Fruit fly (Drosophila melanogaster) whole organism, embryonic: Measurements from ENCODE around the gene fend.
A peak's percentile ranks its signal among the peaks of the same experiment; 100 is the strongest.

Source experiments
- Asciz ChIP-seq: fragments of 200-800 bp; sonication (Bioruptor generic); optimal IDR thresholded peaks from 2 replicates; lab custom pipeline; 2017; ENCODE audit warnings: missing biosample characterization, mild to moderate bottlenecking, missing genetic modification characterization, missing genetic modification reagents
- Atf6 ChIP-seq: fragments of 200-800 bp; sonication (Bioruptor generic); IDR thresholded peaks from 2 replicates; pipeline ENCODE4 v1.3.6; 2022; ENCODE audit warnings: missing biosample characterization, missing genetic modification characterization
- CG10321 ChIP-seq: fragments of 200-800 bp; sonication (Bioruptor generic); IDR thresholded peaks from 2 replicates; pipeline ENCODE4 v1.3.6; 2022; ENCODE audit warnings: missing biosample characterization, missing genetic modification characterization
- CG10543 ChIP-seq: fragments of 200-800 bp; sonication (Bioruptor generic); optimal IDR thresholded peaks from 3 replicates; lab custom pipeline; 2017; ENCODE audit warnings: missing biosample characterization, mild to moderate bottlenecking, missing genetic modification characterization, moderate library complexity
- CG10959 ChIP-seq: fragments of 200-800 bp; sonication (Bioruptor generic); IDR thresholded peaks from 2 replicates; pipeline ENCODE4 v1.3.6; 2022; ENCODE audit warnings: missing biosample characterization, missing genetic modification characterization
- CG10979 ChIP-seq: fragments of 200-800 bp; sonication (Bioruptor generic); optimal IDR thresholded peaks from 2 replicates; lab custom pipeline; 2018; ENCODE audit warnings: missing biosample characterization, mild to moderate bottlenecking, missing genetic modification characterization, moderate library complexity
- CG13123 ChIP-seq: fragments of 200-800 bp; sonication (Bioruptor generic); optimal IDR thresholded peaks from 2 replicates; lab custom pipeline; 2016; ENCODE audit warnings: missing biosample characterization, missing genetic modification characterization
- CG14710 ChIP-seq: fragments of 200-800 bp; sonication (Bioruptor generic); optimal IDR thresholded peaks from 3 replicates; lab custom pipeline; 2019; ENCODE audit warnings: missing biosample characterization, mild to moderate bottlenecking, missing genetic modification characterization, moderate library complexity
- CG17612 ChIP-seq: fragments of 200-800 bp; sonication (Bioruptor generic); IDR thresholded peaks from 2 replicates; pipeline ENCODE4 v1.3.6; 2022; ENCODE audit warnings: missing biosample characterization, missing genetic modification characterization
- CG2199 ChIP-seq: fragments of 200-800 bp; sonication (Bioruptor generic); IDR thresholded peaks from 3 replicates; pipeline ENCODE4 v1.3.6; 2022; ENCODE audit warnings: missing biosample characterization, missing genetic modification characterization
- CG32532 ChIP-seq: fragments of 200-800 bp; sonication (Bioruptor generic); IDR thresholded peaks from 2 replicates; pipeline ENCODE4 v1.3.6; 2022; ENCODE audit warnings: missing biosample characterization, missing genetic modification characterization
- CG3847 ChIP-seq: fragments of 200-800 bp; sonication (Bioruptor generic); IDR thresholded peaks from 2 replicates; pipeline ENCODE4 v1.3.6; 2022; ENCODE audit warnings: missing biosample characterization, missing genetic modification characterization
- CG4360 ChIP-seq: fragments of 200-800 bp; sonication (Bioruptor generic); IDR thresholded peaks from 2 replicates; pipeline ENCODE4 v1.3.6; 2022; ENCODE audit warnings: missing biosample characterization, missing genetic modification characterization
- CG4617 ChIP-seq: fragments of 200-800 bp; sonication (Bioruptor generic); optimal IDR thresholded peaks from 3 replicates; lab custom pipeline; 2016; ENCODE audit warnings: missing biosample characterization, missing genetic modification characterization, borderline replicate concordance
- CG4730 ChIP-seq: fragments of 200-800 bp; sonication (Bioruptor generic); IDR thresholded peaks from 2 replicates; pipeline ENCODE4 v1.3.6; 2022; ENCODE audit warnings: missing biosample characterization, missing genetic modification characterization
- CG6175 ChIP-seq: fragments of 200-800 bp; sonication (Bioruptor generic); IDR thresholded peaks from 3 replicates; pipeline ENCODE4 v1.3.6; 2022; ENCODE audit warnings: missing biosample characterization, missing genetic modification characterization
- CG8388 ChIP-seq: fragments of 200-800 bp; sonication (Bioruptor generic); optimal IDR thresholded peaks from 2 replicates; lab custom pipeline; 2019; ENCODE audit warnings: missing biosample characterization, mild to moderate bottlenecking, missing genetic modification characterization, moderate library complexity
- CG8478 ChIP-seq: fragments of >200 bp; optimal IDR thresholded peaks from 2 replicates; lab custom pipeline; 2018
- CoRest ChIP-seq: fragments of 200-800 bp; sonication (Bioruptor generic); optimal IDR thresholded peaks from 3 replicates; lab custom pipeline; 2018; ENCODE audit warnings: missing biosample characterization, mild to moderate bottlenecking, missing genetic modification characterization, moderate library complexity
- Dll ChIP-seq: fragments of 200-800 bp; sonication (Bioruptor generic); IDR thresholded peaks from 4 replicates; pipeline ENCODE4 v1.3.6; 2022; ENCODE audit warnings: missing biosample characterization, missing genetic modification characterization; ENCODE audit not compliant: partially characterized antibody
- E2f2 ChIP-seq: fragments of 200-800 bp; sonication (Bioruptor generic); IDR thresholded peaks from 2 replicates; pipeline ENCODE4 v1.3.6; 2022; ENCODE audit warnings: missing biosample characterization, missing genetic modification characterization
- HHEX ChIP-seq: fragments of 200-800 bp; sonication (Bioruptor generic); optimal IDR thresholded peaks from 3 replicates; lab custom pipeline; 2017; ENCODE audit warnings: missing biosample characterization, mild to moderate bottlenecking, missing genetic modification characterization, missing genetic modification reagents
- MBD-R2 ChIP-seq: fragments of 200-800 bp; sonication (Bioruptor generic); IDR thresholded peaks from 2 replicates; pipeline ENCODE4 v1.3.6; 2022; ENCODE audit warnings: missing biosample characterization, missing genetic modification characterization
- Mrtf ChIP-seq: fragments of 200-800 bp; sonication (Bioruptor generic); IDR thresholded peaks from 3 replicates; pipeline ENCODE4 v1.3.6; 2022; ENCODE audit warnings: missing biosample characterization, missing genetic modification characterization
- NC2β ChIP-seq: fragments of 200-800 bp; sonication (Bioruptor generic); optimal IDR thresholded peaks from 2 replicates; lab custom pipeline; 2016; ENCODE audit warnings: missing biosample characterization, missing genetic modification characterization
- Opbp ChIP-seq: fragments of 200-800 bp; sonication (Bioruptor generic); IDR thresholded peaks from 3 replicates; pipeline ENCODE4 v1.3.6; 2022; ENCODE audit warnings: missing biosample characterization, missing genetic modification characterization; ENCODE audit not compliant: partially characterized antibody
- Sry-δ ChIP-seq: fragments of 200-800 bp; sonication (Bioruptor generic); optimal IDR thresholded peaks from 2 replicates; lab custom pipeline; 2016; ENCODE audit warnings: missing biosample characterization, missing genetic modification characterization
- Taf1 ChIP-seq: fragments of 200-800 bp; sonication (Bioruptor generic); IDR thresholded peaks from 2 replicates; pipeline ENCODE4 v1.3.6; 2022; ENCODE audit warnings: missing biosample characterization, missing genetic modification characterization
- Vsx1 ChIP-seq: fragments of 200-800 bp; sonication (Bioruptor generic); optimal IDR thresholded peaks from 2 replicates; lab custom pipeline; 2017; ENCODE audit warnings: missing biosample characterization, mild to moderate bottlenecking, missing genetic modification characterization, missing genetic modification reagents
- ase ChIP-seq: fragments of 200-800 bp; sonication (Bioruptor generic); IDR thresholded peaks from 3 replicates; pipeline ENCODE4 v1.3.6; 2022; ENCODE audit warnings: missing biosample characterization, missing genetic modification characterization
- cas ChIP-seq: fragments of 200-800 bp; sonication (Bioruptor generic); IDR thresholded peaks from 2 replicates; pipeline ENCODE4 v1.3.6; 2022; ENCODE audit warnings: missing biosample characterization, missing genetic modification characterization
- cg ChIP-seq: fragments of 200-800 bp; sonication (Bioruptor generic); optimal IDR thresholded peaks from 3 replicates; lab custom pipeline; 2019; ENCODE audit warnings: missing biosample characterization, mild to moderate bottlenecking, missing genetic modification characterization, moderate library complexity
- chinmo ChIP-seq: fragments of 200-800 bp; sonication (Bioruptor generic); IDR thresholded peaks from 4 replicates; pipeline ENCODE4 v1.3.6; 2022; ENCODE audit warnings: missing biosample characterization, missing genetic modification characterization; ENCODE audit not compliant: partially characterized antibody
- crc ChIP-seq: fragments of 200-800 bp; sonication (Bioruptor generic); optimal IDR thresholded peaks from 2 replicates; lab custom pipeline; 2016; ENCODE audit warnings: missing biosample characterization, missing genetic modification characterization
- disco-r ChIP-seq: fragments of 200-800 bp; sonication (Bioruptor generic); optimal IDR thresholded peaks from 2 replicates; lab custom pipeline; 2016; ENCODE audit warnings: missing biosample characterization, missing genetic modification characterization
- ftz-f1 ChIP-seq: fragments of 200-800 bp; sonication (Bioruptor generic); optimal IDR thresholded peaks from 2 replicates; lab custom pipeline; 2016; ENCODE audit warnings: missing biosample characterization, missing genetic modification characterization
- gt ChIP-seq: fragments of 200-800 bp; sonication (Bioruptor generic); IDR thresholded peaks from 2 replicates; pipeline ENCODE4 v1.3.6; 2022; ENCODE audit warnings: missing biosample characterization, missing genetic modification characterization
- knrl ChIP-seq: fragments of 200-800 bp; sonication (Bioruptor generic); IDR thresholded peaks from 3 replicates; pipeline ENCODE4 v1.3.6; 2022; ENCODE audit warnings: missing biosample characterization, missing genetic modification characterization; ENCODE audit not compliant: partially characterized antibody
- onecut ChIP-seq: fragments of 200-800 bp; sonication (Bioruptor generic); IDR thresholded peaks from 2 replicates; pipeline ENCODE4 v1.3.6; 2022; ENCODE audit warnings: missing biosample characterization, missing genetic modification characterization
- pho ChIP-seq: fragments of 200-800 bp; sonication (Bioruptor generic); optimal IDR thresholded peaks from 2 replicates; lab custom pipeline; 2016; ENCODE audit warnings: missing biosample characterization, missing genetic modification characterization
- pnt ChIP-seq: fragments of 200-800 bp; sonication (Bioruptor generic); optimal IDR thresholded peaks from 3 replicates; lab custom pipeline; 2016; ENCODE audit warnings: missing biosample characterization, missing genetic modification characterization
- prd ChIP-seq, 3 experiments: fragments of >200 bp in 2 of 3; fragments of 200-800 bp in 1 of 3; sonication (Bioruptor generic) in 1 of 3; optimal IDR thresholded peaks in 2 of 3; IDR thresholded peaks in 1 of 3; 2 replicates in 2 of 3; 3 replicates in 1 of 3; pipeline versions ENCODE4 v1.3.6 to Lab custom; 2017 to 2022; ENCODE audit warnings: missing biosample characterization in 1 of 3, missing genetic modification characterization in 1 of 3
- pros ChIP-seq: fragments of 200-800 bp; sonication (Bioruptor generic); optimal IDR thresholded peaks from 3 replicates; lab custom pipeline; 2019; ENCODE audit warnings: missing biosample characterization, mild to moderate bottlenecking, missing genetic modification characterization, moderate library complexity
- sens ChIP-seq: fragments of 200-800 bp; sonication (Bioruptor generic); peaks from one replicate; lab custom pipeline; 2016; ENCODE audit warnings: missing biosample characterization, missing genetic modification characterization
- sima ChIP-seq: fragments of 200-800 bp; sonication (Bioruptor generic); optimal IDR thresholded peaks from 2 replicates; lab custom pipeline; 2016; ENCODE audit warnings: missing biosample characterization, missing genetic modification characterization
- sob ChIP-seq: fragments of 200-800 bp; sonication (Bioruptor generic); IDR thresholded peaks from 2 replicates; pipeline ENCODE4 v1.3.6; 2022; ENCODE audit warnings: missing biosample characterization, missing genetic modification characterization
- sqz ChIP-seq: fragments of 200-800 bp; sonication (Bioruptor generic); optimal IDR thresholded peaks from 3 replicates; lab custom pipeline; 2018; ENCODE audit warnings: missing biosample characterization, mild to moderate bottlenecking, missing genetic modification characterization
- tgo ChIP-seq: fragments of 200-800 bp; sonication (Bioruptor generic); IDR thresholded peaks from 3 replicates; pipeline ENCODE4 v1.3.6; 2022; ENCODE audit warnings: missing biosample characterization, missing genetic modification characterization
- trem ChIP-seq: fragments of 200-800 bp; optimal IDR thresholded peaks from 3 replicates; lab custom pipeline; 2019; ENCODE audit warnings: missing biosample characterization, mild to moderate bottlenecking, missing genetic modification characterization, moderate library complexity
- zen ChIP-seq: fragments of 200-800 bp; sonication (Bioruptor generic); optimal IDR thresholded peaks from 3 replicates; lab custom pipeline; 2018; ENCODE audit warnings: missing biosample characterization, mild to moderate bottlenecking, missing genetic modification characterization, moderate library complexity

The fend gene

dm6 chrX:9155134-9155533 is 20.2 kb upstream of the fend start (continued):
- TF ChIP-seq Dll (GFP tag; lab: Robert Waterston, UW) (no peak), CG8388 (peak; percentile 39), ftz-f1 (no peak), Mrtf (GFP tag; lab: Robert Waterston, UW) (no peak), Asciz (no peak), CG10959 (GFP tag; lab: Robert Waterston, UW) (peak; percentile 36; the same call in 1 of the 2 replicates), CG17612 (GFP tag; lab: Robert Waterston, UW) (no peak), disco-r (GFP tag; lab: Kevin White, UChicago) (no peak), CG10543 (no peak), HHEX (peak; percentile 57), Opbp (GFP tag; lab: Robert Waterston, UW) (no peak), sob (GFP tag; lab: Robert Waterston, UW) (no peak; the same call in 1 of the 2 replicates), MBD-R2 (no peak), knrl (no peak), sima (GFP tag; lab: Kevin White, UChicago) (no peak), NC2β (GFP tag; lab: Kevin White, UChicago) (no peak), trem (tag; lab: Kevin White, UChicago) (peak; percentile 44), gt (GFP tag; lab: Robert Waterston, UW) (no peak), zen (tag; lab: Kevin White, UChicago) (peak; percentile 42), Vsx1 (GFP tag; lab: Kevin White, UChicago) (no peak), CG8478 (lab: Kevin White, UChicago) (no peak), CG4730 (GFP tag; lab: Robert Waterston, UW) (no peak)
- TF ChIP-seq, all 482 proteins: peak for 197

DNA sequence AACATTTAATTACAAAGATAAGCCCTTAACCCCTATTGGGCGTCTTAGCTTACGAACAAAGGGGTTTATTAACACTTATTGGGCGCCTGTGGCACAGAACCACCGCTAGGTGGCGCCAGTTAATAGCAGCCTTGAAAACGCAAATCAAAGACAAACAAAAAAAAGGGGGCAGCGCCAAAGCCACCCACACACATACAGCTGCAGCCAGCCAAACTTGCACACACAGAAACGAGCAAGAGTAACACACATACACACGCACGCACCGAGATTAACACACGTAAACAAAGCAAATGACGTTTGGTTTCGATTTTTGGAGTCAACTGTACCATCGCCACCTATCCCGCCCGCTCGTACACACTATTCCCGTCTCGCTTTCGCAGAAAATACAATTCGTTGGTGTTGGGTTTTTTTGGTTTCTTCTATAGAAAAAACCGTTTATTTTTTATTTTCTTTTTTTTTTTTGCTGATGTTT is 17.3 kb upstream of the fend start:
- TF ChIP-seq cas (no peak), CG32532 (GFP tag; lab: Robert Waterston, UW) (peak; percentile 65; the same call in 1 of the 2 replicates), CG4360 (no peak), cg (GFP tag; lab: Kevin White, UChicago) (peak; percentile 92), CG4617 (GFP tag; lab: Kevin White, UChicago) (no peak), pho (no peak), CoRest (tag; lab: Kevin White, UChicago) (peak; percentile 30), CG10321 (GFP tag; lab: Robert Waterston, UW) (peak; percentile 83), crc (no peak), prd (optimal IDR thresholded peaks at IDR 0.05; lab: Kevin White, UChicago) (no peak), prd (GFP tag; IDR thresholded peaks at IDR 0.05; lab: Robert Waterston, UW) (0 out of 3 replicates have a peak, but pooled peaks have one; percentile 39), Taf1 (no peak), Atf6 (peak; percentile 56), tgo (GFP tag; lab: Robert Waterston, UW) (0 out of 3 replicates have a peak, but pooled peaks have one; percentile 15), E2f2 (peak; percentile 30; the same call in 1 of the 2 replicates), onecut (GFP tag; lab: Robert Waterston, UW) (peak; percentile 71; the same call in 1 of the 2 replicates), HHEX (peak; percentile 3), CG2199 (GFP tag; lab: Robert Waterston, UW) (0 out of 3 replicates have a peak, but pooled peaks have one; percentile 62), chinmo (GFP tag; lab: Robert Waterston, UW) (peak; percentile 97), ase (0 out of 3 replicates have a peak, but pooled peaks have one; percentile 12), CG13123 (GFP tag; lab: Kevin White, UChicago) (peak; percentile 33), CG3847 (GFP tag; lab: Robert Waterston, UW) (peak; percentile 36), pros (peak; percentile 70), CG6175 (0 out of 3 replicates have a peak, but pooled peaks have one; percentile 38), CG14710 (tag; lab: Kevin White, UChicago) (peak; percentile 15), CG10979 (tag; lab: Kevin White, UChicago) (peak; percentile 48), Sry-δ (GFP tag; lab: Kevin White, UChicago) (peak; percentile 7), sens (peak; percentile 79), pnt (no peak), sqz (GFP tag; lab: Kevin White, UChicago) (peak; percentile 83), trem (tag; lab: Kevin White, UChicago) (peak; percentile 41)
